Worm (Caenorhabditis elegans): ENCODE data around the gene ncs-1.
A peak's percentile ranks its signal among the peaks of the same experiment; 100 is the strongest.

DNA sequence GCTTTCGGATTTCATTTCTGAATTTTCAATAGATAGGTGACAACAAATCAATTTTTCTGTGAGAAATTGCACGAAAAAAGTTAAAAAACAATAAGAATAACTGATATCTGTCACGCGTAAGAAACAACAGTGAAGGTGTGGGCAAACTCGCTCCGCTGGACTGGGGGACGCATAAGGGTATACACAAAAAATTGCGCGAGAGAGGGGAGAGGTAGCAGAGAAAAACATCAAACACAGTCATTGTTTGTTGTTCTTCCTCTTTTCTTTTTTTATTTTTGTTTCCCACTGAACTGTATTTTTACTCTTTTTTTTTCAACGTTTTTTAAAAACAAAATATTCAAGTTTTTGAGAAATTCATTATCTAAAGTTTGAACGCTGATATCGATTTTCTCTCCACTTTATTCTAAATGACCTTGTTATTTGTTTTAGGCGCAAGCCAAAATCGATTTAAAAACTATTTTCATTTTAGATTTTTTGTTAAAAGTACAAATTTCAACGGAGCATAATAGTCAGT lies 38.5 kb downstream of the ncs-1 start, which contains the start of the genes pifk-1 and tbc-11:
- no peak for TF ChIP-seq snpc-4 (GFP tag; optimal IDR thresholded peaks at IDR 0.05)
- peak in 1 of 4 experiments; percentile 65 for TF ChIP-seq snpc-4 (tag; optimal IDR thresholded peaks at IDR 0.05)
- no peak for TF ChIP-seq madf-6 (GFP tag; IDR thresholded peaks at IDR 0.05)
- TF ChIP-seq ets-4 (GFP tag; optimal IDR thresholded peaks at IDR 0.05) = no peak
- no peak for TF ChIP-seq aptf-2 (GFP tag; conservative IDR thresholded peaks at IDR 0.05)
- no peak for TF ChIP-seq C06A6.2 (GFP tag; conservative IDR thresholded peaks at IDR 0.05)
